In genomic region chr3R:30599404-30599980, dm6 we compare ENCODE assay signal across 3 fruit fly cellular contexts.
A peak's percentile ranks its signal among the peaks of the same experiment; 100 is the strongest.
TF ChIP-seq lines count a peak whose summit lies in the region.

No protein-coding gene starts in this region.

- TF ChIP-seq CTCF in whole organism, embryonic (GFP tag; optimal IDR thresholded peaks at IDR 0.05; lab: Kevin White, UChicago): no peak

TF ChIP-seq in whole organism, adult, 20 proteins besides CTCF, POLR2A, EP300 and RAD21:
- TF ChIP-seq CG7101 (tag; optimal IDR thresholded peaks at IDR 0.05; lab: Kevin White, UChicago) (no peak), bab1 (GFP tag; optimal IDR thresholded peaks at IDR 0.05; lab: Kevin White, UChicago) (no peak), kay (GFP tag; lab: Kevin White, UChicago; ENCODE audit: borderline replicate concordance) (peak; percentile 64), Mnt (GFP tag; optimal IDR thresholded peaks at IDR 0.05; lab: Kevin White, UChicago) (peak; percentile 49), pad (GFP tag; optimal IDR thresholded peaks at IDR 0.05; lab: Kevin White, UChicago) (peak; percentile 52), CG14711 (tag; optimal IDR thresholded peaks at IDR 0.05; lab: Kevin White, UChicago) (no peak), cnc (optimal IDR thresholded peaks at IDR 0.05; lab: Kevin White, UChicago) (no peak)

TF ChIP-seq in whole organism, embryonic, 481 proteins besides CTCF, POLR2A, EP300 and RAD21:
- TF ChIP-seq Deaf1 (tag; optimal IDR thresholded peaks at IDR 0.05; lab: Kevin White, UChicago) (peak; percentile 33), sug (tag; optimal IDR thresholded peaks at IDR 0.05; lab: Kevin White, UChicago) (peak; percentile 97), trem (tag; optimal IDR thresholded peaks at IDR 0.05; lab: Kevin White, UChicago) (no peak), mirr (GFP tag; optimal IDR thresholded peaks at IDR 0.05; lab: Kevin White, UChicago) (peak; percentile 50), ac (GFP tag; optimal IDR thresholded peaks at IDR 0.05; lab: Kevin White, UChicago) (no peak), CG17359 (tag; optimal IDR thresholded peaks at IDR 0.05; lab: Kevin White, UChicago) (no peak), Six4 (GFP tag; optimal IDR thresholded peaks at IDR 0.05; lab: Kevin White, UChicago) (no peak), CG34376 (GFP tag; optimal IDR thresholded peaks at IDR 0.05; lab: Kevin White, UChicago) (peak; percentile 43), D19A (tag; optimal IDR thresholded peaks at IDR 0.05; lab: Kevin White, UChicago) (no peak), unc-4 (GFP tag; IDR thresholded peaks at IDR 0.05; lab: Robert Waterston, UW; ENCODE audit: partially characterized antibody) (no peak), cwo (GFP tag; optimal IDR thresholded peaks at IDR 0.05; lab: Kevin White, UChicago) (peak; percentile 24), CG3995 (GFP tag; optimal IDR thresholded peaks at IDR 0.05; lab: Kevin White, UChicago) (peak; percentile 28), CG34224 (GFP tag; IDR thresholded peaks at IDR 0.05; lab: Robert Waterston, UW; ENCODE audit: partially characterized antibody) (0 out of 3 replicates have a peak, but pooled peaks have one; percentile 11), Bgb (GFP tag; IDR thresholded peaks at IDR 0.05; lab: Robert Waterston, UW; ENCODE audit: partially characterized antibody) (peak; percentile 46; the same call in 1 of the 2 replicates), grn (GFP tag; optimal IDR thresholded peaks at IDR 0.05; lab: Kevin White, UChicago) (peak; percentile 12), chinmo (GFP tag; IDR thresholded peaks at IDR 0.05; lab: Robert Waterston, UW; ENCODE audit: partially characterized antibody) (0 out of 4 replicates have a peak, but pooled peaks have one; percentile 31), Vsx1 (GFP tag; optimal IDR thresholded peaks at IDR 0.05; lab: Kevin White, UChicago) (peak; percentile 25), CG15479 (GFP tag; optimal IDR thresholded peaks at IDR 0.05; lab: Kevin White, UChicago) (no peak), Pdp1 (GFP tag; optimal IDR thresholded peaks at IDR 0.05; lab: Kevin White, UChicago) (peak in 1 of 2 experiments; percentile 88), CG4360 (GFP tag; IDR thresholded peaks at IDR 0.05; lab: Robert Waterston, UW) (peak; percentile 81), exex (tag; optimal IDR thresholded peaks at IDR 0.05; lab: Kevin White, UChicago) (peak; percentile 98), z (GFP tag; IDR thresholded peaks at IDR 0.05; lab: Robert Waterston, UW) (peak; percentile 97), amos (GFP tag; IDR thresholded peaks at IDR 0.05; lab: Robert Waterston, UW; ENCODE audit: partially characterized antibody) (peak; percentile 29; the same call in 1 of the 2 replicates)

TF ChIP-seq in whole organism, wandering third instar larva, 38 proteins besides CTCF, POLR2A, EP300 and RAD21:
- TF ChIP-seq Sp1 (GFP tag; optimal IDR thresholded peaks at IDR 0.05; lab: Kevin White, UChicago) (no peak), jim (GFP tag; optimal IDR thresholded peaks at IDR 0.05; lab: Kevin White, UChicago) (no peak), usp (GFP tag; optimal IDR thresholded peaks at IDR 0.05; lab: Kevin White, UChicago) (no peak), Vsx2 (GFP tag; optimal IDR thresholded peaks at IDR 0.05; lab: Kevin White, UChicago; ENCODE audit: partially characterized antibody) (no peak), Mio (GFP tag; optimal IDR thresholded peaks at IDR 0.05; lab: Kevin White, UChicago) (no peak), OdsH (GFP tag; optimal IDR thresholded peaks at IDR 0.05; lab: Kevin White, UChicago) (no peak), Rel (GFP tag; optimal IDR thresholded peaks at IDR 0.05; lab: Kevin White, UChicago) (no peak), Rel (tag; optimal IDR thresholded peaks at IDR 0.05; lab: Kevin White, UChicago) (peak; percentile 26)
